Worm (Caenorhabditis elegans): ENCODE data around the gene F57G12.1.

Gene F57G12.1

DNA sequence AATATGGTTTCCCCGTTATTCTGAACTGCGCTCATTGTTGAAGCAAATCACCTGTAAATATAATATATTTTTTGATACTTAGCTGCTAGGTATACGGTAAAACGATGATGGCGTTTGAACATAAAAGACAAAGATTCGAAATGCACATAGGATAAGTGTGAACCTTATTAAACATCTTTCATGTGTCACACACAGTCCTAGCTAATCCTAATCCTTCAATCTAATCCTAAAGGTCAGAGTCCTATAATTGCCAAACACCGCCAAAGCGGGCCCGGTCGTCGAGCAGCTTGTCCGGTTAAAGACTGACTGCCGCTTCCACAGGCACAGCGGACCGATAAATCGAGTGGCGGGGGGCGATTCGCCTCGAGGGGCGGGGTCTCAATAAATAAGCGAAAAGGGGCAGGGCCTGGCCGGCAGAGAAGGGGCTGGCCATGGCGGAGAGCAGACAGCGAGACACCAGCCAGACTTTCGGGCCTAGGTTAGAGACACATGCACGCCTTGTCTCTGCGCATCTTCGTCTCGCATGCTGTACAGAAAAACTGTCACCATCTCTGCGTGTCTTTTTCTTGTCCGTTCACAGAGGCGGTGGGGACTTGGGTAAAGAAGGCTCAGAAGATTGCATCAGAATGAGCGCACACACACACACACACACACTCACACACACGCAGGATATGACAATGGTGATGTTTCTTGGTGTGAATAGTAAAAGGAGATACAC lies at the start of gene F57G12.1 (continued):
- TF ChIP-seq ets-4 (GFP tag; optimal IDR thresholded peaks at IDR 0.05) (no peak), akir-1 (GFP tag; optimal IDR thresholded peaks at IDR 0.05) (no peak), let-607 (tag; optimal IDR thresholded peaks at IDR 0.05) (no peak), hrde-1 (tag; optimal IDR thresholded peaks at IDR 0.05; ENCODE audit: borderline replicate concordance) (no peak), Y95B8A.8 (GFP tag; IDR thresholded peaks at IDR 0.05) (no peak), lin-35 (GFP tag; optimal IDR thresholded peaks at IDR 0.05) (peak in 1 of 3 experiments; percentile 29), fkh-3 (tag; optimal IDR thresholded peaks at IDR 0.05) (no peak), attf-5 (GFP tag; optimal IDR thresholded peaks at IDR 0.05) (peak; percentile 60), ceh-79 (tag; optimal IDR thresholded peaks at IDR 0.05) (no peak), F49E8.2 (tag; optimal IDR thresholded peaks at IDR 0.05; ENCODE audit: insufficient read depth) (no peak), nhr-120 (GFP tag; IDR thresholded peaks at IDR 0.05) (no peak), rpc-1 (optimal IDR thresholded peaks at IDR 0.05) (no peak), rpc-1 (tag; optimal IDR thresholded peaks at IDR 0.05) (no peak), ama-1 (optimal IDR thresholded peaks at IDR 0.05) (no peak), ama-1 (GFP tag; optimal IDR thresholded peaks at IDR 0.05) (no peak), F57A8.1 (GFP tag; optimal IDR thresholded peaks at IDR 0.05) (no peak), unc-62 (GFP tag; optimal IDR thresholded peaks at IDR 0.05) (peak; percentile 59), mes-4 (tag; optimal IDR thresholded peaks at IDR 0.05) (no peak), madf-6 (GFP tag; IDR thresholded peaks at IDR 0.05) (no peak), attf-3 (GFP tag; conservative IDR thresholded peaks at IDR 0.05) (no peak), lir-1 (GFP tag; conservative IDR thresholded peaks at IDR 0.05) (no peak), lin-40 (tag; optimal IDR thresholded peaks at IDR 0.05) (peak; percentile 34), hmg-1.2 (GFP tag; IDR thresholded peaks at IDR 0.05) (peak; percentile 80), lsl-1 (GFP tag; optimal IDR thresholded peaks at IDR 0.05) (no peak), hmg-20 (GFP tag; IDR thresholded peaks at IDR 0.05) (no peak), zfh-2 (GFP tag; conservative IDR thresholded peaks at IDR 0.05) (peak; percentile 99), F55B11.4 (tag; optimal IDR thresholded peaks at IDR 0.05; ENCODE audit: borderline replicate concordance, insufficient read depth) (no peak), B0019.2 (GFP tag; conservative IDR thresholded peaks at IDR 0.05) (no peak), mxl-1 (tag; optimal IDR thresholded peaks at IDR 0.05) (no peak), atf-7 (tag; optimal IDR thresholded peaks at IDR 0.05) (no peak), ceh-100 (GFP tag; IDR thresholded peaks at IDR 0.05) (no peak), nhr-90 (tag; optimal IDR thresholded peaks at IDR 0.05) (no peak), Y56A3A.18 (GFP tag; IDR thresholded peaks at IDR 0.05) (peak; percentile 55; the same call in 1 of the 2 replicates), K12H6.12 (tag; optimal IDR thresholded peaks at IDR 0.05) (peak; percentile 91), T26A5.8 (tag; optimal IDR thresholded peaks at IDR 0.05) (no peak), snpc-3.4 (tag; optimal IDR thresholded peaks at IDR 0.05) (no peak), egl-18 (GFP tag; IDR thresholded peaks at IDR 0.05) (no peak), ztf-28 (GFP tag; IDR thresholded peaks at IDR 0.05) (no peak), egrh-3 (GFP tag; IDR thresholded peaks at IDR 0.05) (peak; percentile 89), aptf-2 (GFP tag; conservative IDR thresholded peaks at IDR 0.05) (no peak), tlf-1 (GFP tag; optimal IDR thresholded peaks at IDR 0.05) (no peak), D2030.7 (GFP tag; IDR thresholded peaks at IDR 0.05) (0 out of 2 replicates have a peak, but pooled peaks have one; percentile 28), hlh-12 (tag; optimal IDR thresholded peaks at IDR 0.05) (no peak), C06A6.2 (GFP tag; conservative IDR thresholded peaks at IDR 0.05) (peak; percentile 48; the same call in 1 of the 2 replicates), snpc-1.3 (tag; optimal IDR thresholded peaks at IDR 0.05; ENCODE audit: insufficient read depth) (no peak), F10E7.11 (tag; optimal IDR thresholded peaks at IDR 0.05) (no peak), K11D2.4 (GFP tag; IDR thresholded peaks at IDR 0.05) (peak; percentile 57; the same call in 1 of the 2 replicates), madf-10 (tag; optimal IDR thresholded peaks at IDR 0.05) (no peak)
